Fruit fly (Drosophila melanogaster) whole organism, pupa: ENCODE measurements around the gene CG13476.

ENCODE experiments used
- D1 ChIP-seq: fragments of 200-800 bp; sonication (Bioruptor generic); optimal IDR thresholded peaks from 2 replicates; lab custom pipeline; 2018; ENCODE audit warnings: missing biosample characterization, mild to moderate bottlenecking, missing genetic modification characterization, moderate library complexity
- Pif1A ChIP-seq: fragments of 200-800 bp; sonication (Bioruptor generic); optimal IDR thresholded peaks from 3 replicates; lab custom pipeline; 2016; ENCODE audit warnings: missing biosample characterization, missing genetic modification characterization

dm6 chr3L:14684468-14684867 is 20.8 kb upstream of the CG13476 start, which contains the start of gene Dnaaf6:
- TF ChIP-seq D1 (tag; lab: Kevin White, UChicago) (no peak), Pif1A (GFP tag; lab: Kevin White, UChicago) (no peak)
